ENCODE assay signal across 3 worm cellular contexts in genomic region chrII:6226995-6227394, ce11.
TF ChIP-seq lines count a peak whose summit lies in the region.

Gene srsy-2, minus strand, starts transcription at chrII:6227095.

TF ChIP-seq in whole organism, L1 larva, 84 proteins besides CTCF, POLR2A, EP300 and RAD21:
- no peak for TF ChIP-seq pax-3 (tag; optimal IDR thresholded peaks at IDR 0.05; lab: Kevin White, UChicago)
- peak; percentile 15 for TF ChIP-seq unc-86 (tag; optimal IDR thresholded peaks at IDR 0.05; lab: Kevin White, UChicago)
- no peak for TF ChIP-seq tbx-2 (tag; optimal IDR thresholded peaks at IDR 0.05; lab: Kevin White, UChicago)
- TF ChIP-seq C04F5.9 (tag; optimal IDR thresholded peaks at IDR 0.05; lab: Kevin White, UChicago): no peak
- TF ChIP-seq nhr-28 (tag; optimal IDR thresholded peaks at IDR 0.05; lab: Kevin White, UChicago): no peak
- TF ChIP-seq lin-14 (GFP tag; optimal IDR thresholded peaks at IDR 0.05; lab: Kevin White, UChicago): peak; percentile 36
- TF ChIP-seq sptf-1 (tag; optimal IDR thresholded peaks at IDR 0.05; lab: Kevin White, UChicago): no peak
- TF ChIP-seq egl-27 (tag; optimal IDR thresholded peaks at IDR 0.05; lab: Kevin White, UChicago): no peak
- TF ChIP-seq unc-30 (tag; optimal IDR thresholded peaks at IDR 0.05; lab: Kevin White, UChicago): no peak
- TF ChIP-seq lin-13 (GFP tag; optimal IDR thresholded peaks at IDR 0.05; lab: Kevin White, UChicago): no peak
- TF ChIP-seq nhr-84 (tag; optimal IDR thresholded peaks at IDR 0.05; lab: Kevin White, UChicago): no peak
- TF ChIP-seq lsy-2 (tag; optimal IDR thresholded peaks at IDR 0.05; lab: Kevin White, UChicago): no peak
- no peak for TF ChIP-seq xbp-1 (tag; optimal IDR thresholded peaks at IDR 0.05; lab: Kevin White, UChicago)

TF ChIP-seq in whole organism, L2 larva, 48 proteins besides CTCF, POLR2A, EP300 and RAD21:
- TF ChIP-seq unc-55 (GFP tag; optimal IDR thresholded peaks at IDR 0.05; lab: Kevin White, UChicago): peak; percentile 67
- TF ChIP-seq mab-5 (tag; optimal IDR thresholded peaks at IDR 0.05; lab: Kevin White, UChicago): peak; percentile 1
- no peak for TF ChIP-seq sem-4 (tag; optimal IDR thresholded peaks at IDR 0.05; lab: Kevin White, UChicago)
- TF ChIP-seq sma-3 (GFP tag; optimal IDR thresholded peaks at IDR 0.05; lab: Kevin White, UChicago): no peak
- TF ChIP-seq sma-9 (GFP tag; optimal IDR thresholded peaks at IDR 0.05; lab: Kevin White, UChicago): peak; percentile 8
- no peak for TF ChIP-seq sma-9 (tag; optimal IDR thresholded peaks at IDR 0.05; lab: Kevin White, UChicago)

TF ChIP-seq in whole organism, L4 larva, 104 proteins besides CTCF, POLR2A, EP300 and RAD21:
- no peak for TF ChIP-seq nhr-48 (tag; optimal IDR thresholded peaks at IDR 0.05; lab: Kevin White, UChicago)
- peak; percentile 28 for TF ChIP-seq aha-1 (tag; lab: Kevin White, UChicago)
- TF ChIP-seq unc-39 (tag; optimal IDR thresholded peaks at IDR 0.05; lab: Kevin White, UChicago): no peak
- TF ChIP-seq fkh-10 (GFP tag; optimal IDR thresholded peaks at IDR 0.05; lab: Kevin White, UChicago): peak; percentile 32
- TF ChIP-seq mep-1 (tag; optimal IDR thresholded peaks at IDR 0.05; lab: Kevin White, UChicago): no peak

Comparison
In these comparisons a context has a peak if more than half of its experiments do, and no peak if none do; other contexts are left out.
1. Of the 29 proteins assayed by ChIP-seq in both whole organism, L4 larva and whole organism, L1 larva: peak only in whole organism, L4 larva: aha-1 and fkh-10; only in whole organism, L1 larva: none; in both: none; in neither: 27.